Fruit fly (Drosophila melanogaster) whole organism, embryonic: ENCODE results near the gene CG17329.

ENCODE experiments used
- Awh ChIP-seq: fragments of 200-800 bp; sonication (Bioruptor generic); IDR thresholded peaks from 2 replicates; pipeline ENCODE4, ENCODE4 v1.3.6; 2022; ENCODE audit warnings: missing biosample characterization, missing genetic modification characterization
- Bdp1 ChIP-seq: fragments of 200-800 bp; sonication (Bioruptor generic); optimal IDR thresholded peaks from 3 replicates; lab custom pipeline; 2016; ENCODE audit warnings: missing biosample characterization, missing genetic modification characterization
- CG10147 ChIP-seq: fragments of 200-800 bp; sonication (Bioruptor generic); optimal IDR thresholded peaks from 2 replicates; lab custom pipeline; 2019; ENCODE audit warnings: missing biosample characterization, mild to moderate bottlenecking, missing genetic modification characterization, moderate library complexity
- CG10959 ChIP-seq: fragments of 200-800 bp; sonication (Bioruptor generic); IDR thresholded peaks from 2 replicates; pipeline ENCODE4 v1.3.6; 2022; ENCODE audit warnings: missing biosample characterization, missing genetic modification characterization
- CG11093 ChIP-seq: fragments of 200-800 bp; sonication (Bioruptor generic); IDR thresholded peaks from 3 replicates; pipeline ENCODE4 v1.3.6; 2022; ENCODE audit warnings: missing biosample characterization, missing genetic modification characterization
- CG12155 ChIP-seq: fragments of 200-800 bp; sonication (Bioruptor generic); optimal IDR thresholded peaks from 3 replicates; lab custom pipeline; 2016; ENCODE audit warnings: missing biosample characterization, missing genetic modification characterization
- CG1233 ChIP-seq: fragments of 200-800 bp; sonication (Bioruptor generic); optimal IDR thresholded peaks from 4 replicates; lab custom pipeline; 2018; ENCODE audit warnings: missing biosample characterization, mild to moderate bottlenecking, missing genetic modification characterization
- CG12942 ChIP-seq: fragments of 200-800 bp; sonication (Bioruptor generic); optimal IDR thresholded peaks from 3 replicates; lab custom pipeline; 2016; ENCODE audit warnings: missing biosample characterization, missing genetic modification characterization
- CG14965 ChIP-seq: fragments of 200-800 bp; sonication (Bioruptor generic); optimal IDR thresholded peaks from 2 replicates; lab custom pipeline; 2016; ENCODE audit warnings: missing biosample characterization, missing genetic modification characterization, borderline replicate concordance
- CG15073 ChIP-seq: fragments of 200-800 bp; sonication (Bioruptor generic); optimal IDR thresholded peaks from 2 replicates; lab custom pipeline; 2016; ENCODE audit warnings: missing biosample characterization, missing genetic modification characterization
- CG1647 ChIP-seq: fragments of 200-800 bp; sonication (Bioruptor generic); optimal IDR thresholded peaks from 3 replicates; lab custom pipeline; 2016; ENCODE audit warnings: missing biosample characterization, missing genetic modification characterization
- CG16779 ChIP-seq: fragments of 200-800 bp; sonication (Bioruptor generic); IDR thresholded peaks from 2 replicates; pipeline ENCODE4 v1.3.6; 2022; ENCODE audit warnings: missing biosample characterization, missing genetic modification characterization
- CG16863 ChIP-seq: fragments of 200-800 bp; sonication (Bioruptor generic); optimal IDR thresholded peaks from 3 replicates; lab custom pipeline; 2016; ENCODE audit warnings: missing biosample characterization, missing genetic modification characterization
- CG17361 ChIP-seq: fragments of 200-800 bp; sonication (Bioruptor generic); IDR thresholded peaks from 3 replicates; pipeline ENCODE4 v1.3.6; 2022; ENCODE audit warnings: missing biosample characterization, missing genetic modification characterization
- CG2129 ChIP-seq: fragments of 200-800 bp; sonication (Bioruptor generic); IDR thresholded peaks from 2 replicates; pipeline ENCODE4 v1.3.6; 2022; ENCODE audit warnings: missing biosample characterization, missing genetic modification characterization; ENCODE audit not compliant: partially characterized antibody
- CG32767 ChIP-seq: fragments of 200-800 bp; sonication (Bioruptor generic); IDR thresholded peaks from 2 replicates; pipeline ENCODE4 v1.3.6; 2022; ENCODE audit warnings: missing biosample characterization, missing genetic modification characterization
- CG3281 ChIP-seq: fragments of 200-800 bp; sonication (Bioruptor generic); optimal IDR thresholded peaks from 3 replicates; lab custom pipeline; 2017; ENCODE audit warnings: missing biosample characterization, mild to moderate bottlenecking, missing genetic modification characterization
- CG4360 ChIP-seq: fragments of 200-800 bp; sonication (Bioruptor generic); IDR thresholded peaks from 2 replicates; pipeline ENCODE4 v1.3.6; 2022; ENCODE audit warnings: missing biosample characterization, missing genetic modification characterization
- CG4404 ChIP-seq: fragments of 200-800 bp; sonication (Bioruptor generic); IDR thresholded peaks from 2 replicates; pipeline ENCODE4 v1.3.6; 2022; ENCODE audit warnings: missing biosample characterization, missing genetic modification characterization
- CG5953 ChIP-seq: fragments of 200-800 bp; sonication (Bioruptor generic); IDR thresholded peaks from 2 replicates; pipeline ENCODE4 v1.3.6; 2022; ENCODE audit warnings: missing biosample characterization, missing genetic modification characterization
- CG9876 ChIP-seq: fragments of 200-800 bp; sonication (Bioruptor generic); optimal IDR thresholded peaks from 2 replicates; lab custom pipeline; 2016; ENCODE audit warnings: missing biosample characterization, missing genetic modification characterization
- Chrac-16 ChIP-seq: fragments of 200-800 bp; sonication (Bioruptor generic); optimal IDR thresholded peaks from 3 replicates; lab custom pipeline; 2016; ENCODE audit warnings: missing biosample characterization, missing genetic modification characterization
- Dp ChIP-seq: fragments of 200-800 bp; sonication (Bioruptor generic); optimal IDR thresholded peaks from 2 replicates; lab custom pipeline; 2018; ENCODE audit warnings: missing biosample characterization, mild to moderate bottlenecking, missing genetic modification characterization, moderate library complexity
- Fer2 ChIP-seq: fragments of 200-800 bp; sonication (Bioruptor generic); optimal IDR thresholded peaks from 2 replicates; lab custom pipeline; 2018; ENCODE audit warnings: missing biosample characterization, mild to moderate bottlenecking, missing genetic modification characterization, moderate library complexity
- H15 ChIP-seq: fragments of 200-800 bp; sonication (Bioruptor generic); IDR thresholded peaks from 3 replicates; pipeline ENCODE4 v1.3.6; 2022; ENCODE audit warnings: missing biosample characterization, missing genetic modification characterization
- HLH4C ChIP-seq: fragments of 200-800 bp; sonication (Bioruptor generic); IDR thresholded peaks from 3 replicates; pipeline ENCODE4 v1.3.6; 2022; ENCODE audit warnings: missing biosample characterization, missing genetic modification characterization; ENCODE audit not compliant: partially characterized antibody
- Kr ChIP-seq: fragments of 200-800 bp; sonication (Bioruptor generic); optimal IDR thresholded peaks from 2 replicates; lab custom pipeline; 2017; ENCODE audit warnings: missing biosample characterization, mild to moderate bottlenecking, missing genetic modification characterization
- NC2β ChIP-seq: fragments of 200-800 bp; sonication (Bioruptor generic); optimal IDR thresholded peaks from 2 replicates; lab custom pipeline; 2016; ENCODE audit warnings: missing biosample characterization, missing genetic modification characterization
- Optix ChIP-seq: fragments of 200-800 bp; sonication (Bioruptor generic); IDR thresholded peaks from 3 replicates; pipeline ENCODE4 v1.3.6; 2022; ENCODE audit warnings: missing biosample characterization, missing genetic modification characterization
- Ptx1 ChIP-seq: fragments of 200-800 bp; sonication (Bioruptor generic); IDR thresholded peaks from 2 replicates; pipeline ENCODE4 v1.3.6; 2022; ENCODE audit warnings: missing biosample characterization, missing genetic modification characterization
- Sry-δ ChIP-seq: fragments of 200-800 bp; sonication (Bioruptor generic); optimal IDR thresholded peaks from 2 replicates; lab custom pipeline; 2016; ENCODE audit warnings: missing biosample characterization, missing genetic modification characterization
- btn ChIP-seq: fragments of 200-800 bp; sonication (Bioruptor generic); optimal IDR thresholded peaks from 2 replicates; lab custom pipeline; 2016; ENCODE audit warnings: missing biosample characterization, missing genetic modification characterization
- caup ChIP-seq: fragments of 200-800 bp; sonication (Bioruptor generic); optimal IDR thresholded peaks from 3 replicates; lab custom pipeline; 2017; ENCODE audit warnings: missing biosample characterization, mild to moderate bottlenecking, missing genetic modification characterization, moderate library complexity; ENCODE audit not compliant: severe bottlenecking
- chn ChIP-seq: fragments of 200-800 bp; sonication (Bioruptor generic); optimal IDR thresholded peaks from 2 replicates; lab custom pipeline; 2016; ENCODE audit warnings: missing biosample characterization, missing genetic modification characterization
- ci ChIP-seq: fragments of 200-800 bp; sonication (Bioruptor generic); IDR thresholded peaks from 3 replicates; pipeline ENCODE4 v1.3.6; 2022; ENCODE audit warnings: missing biosample characterization, missing genetic modification characterization
- crol ChIP-seq: fragments of 200-800 bp; sonication (Bioruptor generic); IDR thresholded peaks from 2 replicates; pipeline ENCODE4 v1.3.6; 2022; ENCODE audit warnings: missing biosample characterization, missing genetic modification characterization
- da ChIP-seq: fragments of 200-800 bp; sonication (Bioruptor generic); optimal IDR thresholded peaks from 2 replicates; lab custom pipeline; 2016; ENCODE audit warnings: missing biosample characterization, missing genetic modification characterization
- dimm ChIP-seq: fragments of 200-800 bp; sonication (Bioruptor generic); IDR thresholded peaks from 2 replicates; pipeline ENCODE4 v1.3.6; 2022; ENCODE audit warnings: missing biosample characterization, missing genetic modification characterization
- dmrt99B ChIP-seq: fragments of 200-800 bp; sonication (Bioruptor generic); optimal IDR thresholded peaks from 2 replicates; lab custom pipeline; 2018; ENCODE audit warnings: missing biosample characterization, mild to moderate bottlenecking, missing genetic modification characterization, moderate library complexity
- esg ChIP-seq: fragments of 200-800 bp; sonication (Bioruptor generic); conservative IDR thresholded peaks from 2 replicates; pipeline ENCODE4 v1.3.6; 2022; ENCODE audit warnings: missing biosample characterization, missing genetic modification characterization
- fd3F ChIP-seq: fragments of 200-800 bp; sonication (Bioruptor generic); optimal IDR thresholded peaks from 2 replicates; lab custom pipeline; 2018; ENCODE audit warnings: missing biosample characterization, mild to moderate bottlenecking, missing genetic modification characterization, moderate library complexity
- gcm ChIP-seq: fragments of 200-800 bp; sonication (Bioruptor generic); optimal IDR thresholded peaks from 2 replicates; lab custom pipeline; 2019; ENCODE audit warnings: missing biosample characterization, mild to moderate bottlenecking, missing genetic modification characterization, moderate library complexity
- gsb ChIP-seq: fragments of 200-800 bp; sonication (Bioruptor generic); IDR thresholded peaks from 2 replicates; pipeline ENCODE4 v1.3.6; 2022; ENCODE audit warnings: missing biosample characterization, missing genetic modification characterization
- hbn ChIP-seq: fragments of 200-800 bp; sonication (Bioruptor generic); IDR thresholded peaks from 2 replicates; pipeline ENCODE4 v1.3.6; 2022; ENCODE audit warnings: missing biosample characterization, missing genetic modification characterization; ENCODE audit not compliant: partially characterized antibody
- klu ChIP-seq: fragments of 200-800 bp; sonication (Bioruptor generic); IDR thresholded peaks from 2 replicates; pipeline ENCODE4 v1.3.6; 2022; ENCODE audit warnings: missing biosample characterization, missing genetic modification characterization
- odd ChIP-seq: fragments of 200-800 bp; sonication (Bioruptor generic); optimal IDR thresholded peaks from 2 replicates; lab custom pipeline; 2017; ENCODE audit warnings: missing biosample characterization, mild to moderate bottlenecking, missing genetic modification characterization
- psq ChIP-seq: fragments of 200-800 bp; sonication (Bioruptor generic); optimal IDR thresholded peaks from 2 replicates; lab custom pipeline; 2017; ENCODE audit warnings: missing biosample characterization, missing genetic modification characterization
- pzg ChIP-seq: fragments of 200-800 bp; sonication (Bioruptor generic); optimal IDR thresholded peaks from 3 replicates; lab custom pipeline; 2018; ENCODE audit warnings: missing biosample characterization, mild to moderate bottlenecking, missing genetic modification characterization, moderate library complexity
- repo ChIP-seq: fragments of 200-800 bp; sonication (Bioruptor generic); optimal IDR thresholded peaks from 2 replicates; lab custom pipeline; 2016; ENCODE audit warnings: missing biosample characterization, missing genetic modification characterization
- sc ChIP-seq, 3 experiments: fragments of >200 bp in 2 of 3; fragments of 200-800 bp in 1 of 3; sonication (Bioruptor generic) in 1 of 3; optimal IDR thresholded peaks; 2 replicates in 2 of 3; 3 replicates in 1 of 3; lab custom pipeline; 2017; ENCODE audit warnings: mild to moderate bottlenecking in 1 of 3, missing biosample characterization in 1 of 3, missing genetic modification characterization in 1 of 3, missing genetic modification reagents in 1 of 3
- scrt ChIP-seq: fragments of 200-800 bp; sonication (Bioruptor generic); optimal IDR thresholded peaks from 2 replicates; lab custom pipeline; 2018; ENCODE audit warnings: missing biosample characterization, mild to moderate bottlenecking, missing genetic modification characterization, moderate library complexity
- wek ChIP-seq: fragments of 200-800 bp; sonication (Bioruptor generic); optimal IDR thresholded peaks from 3 replicates; lab custom pipeline; 2018; ENCODE audit warnings: missing biosample characterization, mild to moderate bottlenecking, missing genetic modification characterization, moderate library complexity

CG17329 gene

dm6 chr2L:16275809-16276178 lies 15.3 kb upstream of the CG17329 start (continued):
- no peak for TF ChIP-seq CG14965
- TF ChIP-seq gsb (GFP tag; lab: Robert Waterston, UW) = no peak
- no peak for TF ChIP-seq Bdp1 (GFP tag; lab: Kevin White, UChicago)
- TF ChIP-seq pzg (GFP tag; lab: Kevin White, UChicago) = no peak
- peak; percentile 50 for TF ChIP-seq CG10147 (GFP tag; lab: Kevin White, UChicago)
- no peak for TF ChIP-seq CG1647 (GFP tag; lab: Kevin White, UChicago)
- no peak for TF ChIP-seq esg (GFP tag; lab: Robert Waterston, UW)
- no peak for TF ChIP-seq Kr (GFP tag; lab: Kevin White, UChicago)
- TF ChIP-seq dmrt99B (tag; lab: Kevin White, UChicago) = peak; percentile 66
- TF ChIP-seq odd (GFP tag; lab: Kevin White, UChicago) = peak; percentile 49
- TF ChIP-seq hbn (GFP tag; lab: Robert Waterston, UW) = no peak
- no peak for TF ChIP-seq da (GFP tag; lab: Kevin White, UChicago)
- no peak for TF ChIP-seq klu (GFP tag; lab: Robert Waterston, UW)
- peak; percentile 35 for TF ChIP-seq CG1233
- TF ChIP-seq Optix (GFP tag; lab: Robert Waterston, UW) = no peak
- peak; percentile 34 for TF ChIP-seq CG12155 (GFP tag; lab: Kevin White, UChicago)
- TF ChIP-seq sc (optimal IDR thresholded peaks at IDR 0.05; lab: Kevin White, UChicago) = no peak
- TF ChIP-seq sc (GFP tag; optimal IDR thresholded peaks at IDR 0.05; lab: Kevin White, UChicago) = no peak
- no peak for TF ChIP-seq psq
- no peak for TF ChIP-seq Awh (GFP tag; lab: Robert Waterston, UW)
- no peak for TF ChIP-seq CG12942 (GFP tag; lab: Kevin White, UChicago)
- TF ChIP-seq fd3F = peak; percentile 2
- TF ChIP-seq CG2129 (GFP tag; lab: Robert Waterston, UW) = no peak
- TF ChIP-seq repo (GFP tag; lab: Kevin White, UChicago) = no peak
- TF ChIP-seq CG16863 (GFP tag; lab: Kevin White, UChicago) = no peak
- TF ChIP-seq CG16779 (GFP tag; lab: Robert Waterston, UW) = no peak
- TF ChIP-seq CG4404 = no peak
- TF ChIP-seq Dp = no peak
- peak; percentile 35 for TF ChIP-seq Ptx1 (GFP tag; lab: Robert Waterston, UW)
- no peak for TF ChIP-seq CG9876 (GFP tag; lab: Kevin White, UChicago)
- no peak for TF ChIP-seq btn (GFP tag; lab: Kevin White, UChicago)
- no peak for TF ChIP-seq CG11093 (GFP tag; lab: Robert Waterston, UW)
- peak; percentile 33; the same call in 1 of the 2 replicates for TF ChIP-seq CG4360 (GFP tag; lab: Robert Waterston, UW)
- TF ChIP-seq H15 (GFP tag; lab: Robert Waterston, UW) = no peak
- TF ChIP-seq ci (GFP tag; lab: Robert Waterston, UW) = peak; percentile 60; the same call in 1 of the 3 replicates
- no peak for TF ChIP-seq wek
- TF ChIP-seq HLH4C (GFP tag; lab: Robert Waterston, UW) = no peak
- TF ChIP-seq CG32767 (GFP tag; lab: Robert Waterston, UW) = no peak
- TF ChIP-seq CG5953 = no peak
- TF ChIP-seq dimm (GFP tag; lab: Robert Waterston, UW) = no peak
- no peak for TF ChIP-seq Fer2 (tag; lab: Kevin White, UChicago)
- no peak for TF ChIP-seq Sry-δ (GFP tag; lab: Kevin White, UChicago)
- no peak for TF ChIP-seq CG10959
- TF ChIP-seq CG17361 = peak; percentile 56; the same call in 2 of the 3 replicates
- TF ChIP-seq chn = no peak
- TF ChIP-seq caup (GFP tag; lab: Kevin White, UChicago) = peak; percentile 61
- no peak for TF ChIP-seq gcm (GFP tag; lab: Kevin White, UChicago)
- TF ChIP-seq CG3281 (GFP tag; lab: Kevin White, UChicago) = peak; percentile 76
- TF ChIP-seq NC2β (GFP tag; lab: Kevin White, UChicago) = no peak
- no peak for TF ChIP-seq Chrac-16 (GFP tag; lab: Kevin White, UChicago)
- peak; percentile 50 for TF ChIP-seq scrt (GFP tag; lab: Kevin White, UChicago)
- no peak for TF ChIP-seq CG15073 (GFP tag; lab: Kevin White, UChicago)
- TF ChIP-seq crol (GFP tag; lab: Robert Waterston, UW) = 0 out of 2 replicates have a peak, but pooled peaks have one; percentile 36
